Fruit fly (Drosophila melanogaster): ENCODE results near the gene CG17026.
A peak's percentile ranks its signal among the peaks of the same experiment; 100 is the strongest.

CG17026 gene

dm6 chr3L:15982783-15983432, 7.7 kb downstream of the CG17026 start, which contains the start of the genes brm and Arl1 (continued):
- TF ChIP-seq scrt (GFP tag; optimal IDR thresholded peaks at IDR 0.05), result peak; percentile 94
- TF ChIP-seq CG17829 (tag; optimal IDR thresholded peaks at IDR 0.05), result peak; percentile 99
- peak; percentile 98 for TF ChIP-seq CG31224 (GFP tag; IDR thresholded peaks at IDR 0.05)
- peak; percentile 93 for TF ChIP-seq chn (GFP tag; optimal IDR thresholded peaks at IDR 0.05)
- TF ChIP-seq usp (GFP tag; optimal IDR thresholded peaks at IDR 0.05), result no peak
- TF ChIP-seq CG12299 (tag; optimal IDR thresholded peaks at IDR 0.05), result peak; percentile 95
- peak; percentile 99 for TF ChIP-seq Fer1 (GFP tag; optimal IDR thresholded peaks at IDR 0.05)
- peak; percentile 92 for TF ChIP-seq CG1647 (GFP tag; optimal IDR thresholded peaks at IDR 0.05)
- TF ChIP-seq gsb (GFP tag; IDR thresholded peaks at IDR 0.05), result peak; percentile 99
- TF ChIP-seq Six4 (GFP tag; optimal IDR thresholded peaks at IDR 0.05), result peak; percentile 95
- TF ChIP-seq Gug (GFP tag; IDR thresholded peaks at IDR 0.05), result peak; percentile 98
- peak; percentile 69 for TF ChIP-seq ERR (GFP tag; optimal IDR thresholded peaks at IDR 0.05)
- TF ChIP-seq CG17612 (GFP tag; IDR thresholded peaks at IDR 0.05), result peak; percentile 98
- no peak for TF ChIP-seq pan (optimal IDR thresholded peaks at IDR 0.05)
- peak in 1 of 2 experiments; percentile 99 for TF ChIP-seq pan (GFP tag; optimal IDR thresholded peaks at IDR 0.05 in 1 of 2, IDR thresholded peaks at IDR 0.05 in 1 of 2)
- TF ChIP-seq Ets65A (GFP tag), result peak; percentile 99
- TF ChIP-seq trem (tag; optimal IDR thresholded peaks at IDR 0.05), result peak; percentile 96
- peak; percentile 99 for TF ChIP-seq Fer3 (tag; optimal IDR thresholded peaks at IDR 0.05)
- peak; percentile 57 for TF ChIP-seq CG12744 (GFP tag; optimal IDR thresholded peaks at IDR 0.05)
- peak; percentile 85 for TF ChIP-seq CG10321 (GFP tag; IDR thresholded peaks at IDR 0.05)
- peak; percentile 99 for TF ChIP-seq bcd (GFP tag; optimal IDR thresholded peaks at IDR 0.05)
- TF ChIP-seq HLH4C (GFP tag; IDR thresholded peaks at IDR 0.05; ENCODE audit: partially characterized antibody), result no peak
- peak in 1 of 2 experiments; percentile 83 for TF ChIP-seq tll (GFP tag; optimal IDR thresholded peaks at IDR 0.05)
- peak; percentile 99 for TF ChIP-seq zfh1 (GFP tag; IDR thresholded peaks at IDR 0.05)
- TF ChIP-seq CG12236 (GFP tag; optimal IDR thresholded peaks at IDR 0.05), result peak; percentile 4
- peak; percentile 91 for TF ChIP-seq sd (tag; optimal IDR thresholded peaks at IDR 0.05)
- TF ChIP-seq klu (GFP tag; IDR thresholded peaks at IDR 0.05), result peak; percentile 99
- peak; percentile 91 for TF ChIP-seq pho (GFP tag; optimal IDR thresholded peaks at IDR 0.05)
- TF ChIP-seq CG2712 (tag; optimal IDR thresholded peaks at IDR 0.05), result peak; percentile 99
- TF ChIP-seq Deaf1 (tag; optimal IDR thresholded peaks at IDR 0.05), result peak; percentile 86
- peak; percentile 97 for TF ChIP-seq CG5953 (GFP tag; IDR thresholded peaks at IDR 0.05)
- peak; percentile 99 for TF ChIP-seq CG6272 (GFP tag; IDR thresholded peaks at IDR 0.05)
- peak; percentile 94 for TF ChIP-seq psq (GFP tag; optimal IDR thresholded peaks at IDR 0.05)
- no peak for TF ChIP-seq gfzf (GFP tag; optimal IDR thresholded peaks at IDR 0.05)
- TF ChIP-seq pum (GFP tag; optimal IDR thresholded peaks at IDR 0.05), result peak; percentile 88
- peak; percentile 99 for TF ChIP-seq HLH3B (GFP tag; IDR thresholded peaks at IDR 0.05)
- peak; percentile 60 for TF ChIP-seq zf30C (GFP tag; optimal IDR thresholded peaks at IDR 0.05)
- peak; percentile 95 for TF ChIP-seq BtbVII (GFP tag; optimal IDR thresholded peaks at IDR 0.05)
- TF ChIP-seq Dll (GFP tag; IDR thresholded peaks at IDR 0.05; ENCODE audit: partially characterized antibody), result peak; percentile 59; the same call in 2 of the 4 replicates
- peak; percentile 94 for TF ChIP-seq CG17385 (GFP tag; optimal IDR thresholded peaks at IDR 0.05)
- TF ChIP-seq CG12769 (tag; optimal IDR thresholded peaks at IDR 0.05), result peak; percentile 95
- TF ChIP-seq CG1024 (GFP tag; IDR thresholded peaks at IDR 0.05), result peak; percentile 96
- TF ChIP-seq az2 (GFP tag; optimal IDR thresholded peaks at IDR 0.05), result peak; percentile 97
- TF ChIP-seq CG3838 (GFP tag; optimal IDR thresholded peaks at IDR 0.05), result peak; percentile 78
- TF ChIP-seq ind (GFP tag; optimal IDR thresholded peaks at IDR 0.05), result peak; percentile 98
- TF ChIP-seq Ada2b (GFP tag; IDR thresholded peaks at IDR 0.05), result peak; percentile 99
- peak; percentile 82 for TF ChIP-seq Atf3 (GFP tag; optimal IDR thresholded peaks at IDR 0.05)
- peak; percentile 98 for TF ChIP-seq fd3F (GFP tag; optimal IDR thresholded peaks at IDR 0.05)
- peak; percentile 91 for TF ChIP-seq CG6654 (GFP tag; optimal IDR thresholded peaks at IDR 0.05)
- TF ChIP-seq CG30020 (tag; optimal IDR thresholded peaks at IDR 0.05), result peak; percentile 89
- TF ChIP-seq Atf6 (GFP tag; IDR thresholded peaks at IDR 0.05), result peak; percentile 98

Data from whole organism, embryonic.